Fruit fly (Drosophila melanogaster): Measurements from ENCODE around the gene CG11294.

DNA sequence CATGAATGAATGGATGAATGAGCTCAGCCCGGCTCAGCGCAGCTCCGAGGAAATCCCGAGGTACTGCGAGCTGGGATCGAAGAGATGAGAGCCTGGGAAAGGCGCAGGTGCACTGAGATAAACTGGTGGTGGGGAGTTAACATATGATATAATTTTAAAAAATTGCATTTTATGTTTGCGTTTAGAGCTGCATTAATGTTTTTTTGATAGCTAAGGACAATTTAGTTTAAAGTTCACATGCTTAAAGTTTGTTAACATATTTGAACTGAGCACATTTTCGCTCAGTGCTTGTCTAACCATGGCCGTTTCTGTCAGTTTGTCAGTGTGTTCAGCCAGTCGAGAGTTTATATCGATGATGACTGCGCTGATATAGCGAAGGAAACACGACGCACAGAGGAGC is 36.9 kb upstream of the CG11294 start:
- TF ChIP-seq Hnf4 (GFP tag; optimal IDR thresholded peaks at IDR 0.05) = peak; percentile 51
- TF ChIP-seq CG32264 (GFP tag; optimal IDR thresholded peaks at IDR 0.05) = no peak
- TF ChIP-seq usp (GFP tag; optimal IDR thresholded peaks at IDR 0.05) = no peak
- no peak for TF ChIP-seq jim (GFP tag; optimal IDR thresholded peaks at IDR 0.05)
- peak; percentile 71 for TF ChIP-seq HLH106 (tag; optimal IDR thresholded peaks at IDR 0.05)
- TF ChIP-seq Hr83 (GFP tag; optimal IDR thresholded peaks at IDR 0.05; ENCODE audit: poor library complexity, severe bottlenecking) = no peak
- peak; percentile 53 for TF ChIP-seq psq (GFP tag; optimal IDR thresholded peaks at IDR 0.05)
- no peak for TF ChIP-seq pan (optimal IDR thresholded peaks at IDR 0.05)
- no peak for TF ChIP-seq Abd-B (GFP tag; optimal IDR thresholded peaks at IDR 0.05)
- TF ChIP-seq Sp1 (GFP tag; optimal IDR thresholded peaks at IDR 0.05) = peak; percentile 66
- peak; percentile 72 for TF ChIP-seq ey (GFP tag; optimal IDR thresholded peaks at IDR 0.05)
- no peak for TF ChIP-seq Hr78 (GFP tag; optimal IDR thresholded peaks at IDR 0.05)
- peak in 1 of 2 experiments; percentile 74 for TF ChIP-seq foxo (GFP tag; optimal IDR thresholded peaks at IDR 0.05)
